Worm (Caenorhabditis elegans) whole organism, L4 larva: ENCODE measurements around the gene tag-275.

ENCODE experiments used
- egl-27 ChIP-seq: sonication (generic microtip); optimal IDR thresholded peaks from 3 replicates; lab custom pipeline; 2017; ENCODE audit warnings: missing biosample characterization, missing genetic modification reagents, missing genetic modification characterization
- fkh-10 ChIP-seq: fragments of 150-350 bp; optimal IDR thresholded peaks from 2 replicates; lab custom pipeline; 2014; ENCODE audit warnings: missing biosample characterization, missing genetic modification reagents, missing genetic modification characterization
- lin-39 ChIP-seq: fragments of 150-350 bp; optimal IDR thresholded peaks from 2 replicates; lab custom pipeline; 2014; ENCODE audit warnings: missing biosample characterization, missing genetic modification reagents, missing genetic modification characterization
- vab-7 ChIP-seq: fragments of 200-800 bp; sonication (Bioruptor generic); IDR thresholded peaks from 2 replicates; pipeline ENCODE4 v1.3.6; 2022; ENCODE audit warnings: missing genetic modification reagents, missing genetic modification characterization, missing compliant biosample characterization

DNA sequence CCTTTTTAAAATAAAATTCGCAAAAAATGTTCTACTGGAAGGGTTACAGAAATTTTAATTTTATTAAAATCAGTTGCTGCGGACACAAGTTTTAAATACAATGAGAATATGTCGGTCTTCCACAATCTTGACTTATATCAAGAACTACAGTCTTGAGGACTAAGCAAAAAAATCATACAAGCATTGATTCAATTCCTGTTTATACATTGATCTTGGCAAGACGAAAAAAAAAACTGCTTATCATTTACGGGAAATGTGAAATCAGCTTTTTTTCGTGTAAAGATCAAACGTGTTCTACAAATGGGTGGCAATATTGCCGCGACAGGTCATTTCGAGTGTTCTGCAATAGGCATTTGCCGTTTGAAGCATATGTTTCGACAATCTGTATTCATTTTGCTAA is 34.4 kb upstream of the tag-275 start, which contains the start of gene T13C5.2:
- no peak for TF ChIP-seq lin-39
- TF ChIP-seq fkh-10 (GFP tag; lab: Kevin White, UChicago) = no peak
- TF ChIP-seq egl-27 (tag; lab: Kevin White, UChicago) = no peak
- no peak for TF ChIP-seq vab-7 (GFP tag; lab: Robert Waterston, UW)
